Worm (Caenorhabditis elegans) whole organism, mixed stage, embryonic: ENCODE data around the gene glb-24.

Source experiments
- M03D4.4 ChIP-seq: sonication (generic microtip); optimal IDR thresholded peaks from 2 replicates; lab custom pipeline; 2017; ENCODE audit warnings: mild to moderate bottlenecking, missing genetic modification characterization, missing compliant biosample characterization
- bed-3 ChIP-seq: fragments of 200-800 bp; sonication (Bioruptor generic); optimal IDR thresholded peaks from 3 replicates; lab custom pipeline; 2018; ENCODE audit warnings: mild to moderate bottlenecking, missing genetic modification characterization, moderate library complexity, missing compliant biosample characterization
- blmp-1 ChIP-seq: fragments of 150-350 bp; optimal IDR thresholded peaks from 2 replicates; lab custom pipeline; 2014; ENCODE audit warnings: missing biosample characterization, missing genetic modification characterization
- ceh-39 ChIP-seq: fragments of 150-350 bp; optimal IDR thresholded peaks from 2 replicates; lab custom pipeline; 2014; ENCODE audit warnings: missing biosample characterization, missing genetic modification characterization
- ceh-43 ChIP-seq: fragments of 200-800 bp; sonication (Bioruptor generic); optimal IDR thresholded peaks from 2 replicates; lab custom pipeline; 2018; ENCODE audit warnings: mild to moderate bottlenecking, missing genetic modification characterization, moderate library complexity, missing compliant biosample characterization
- ceh-83 ChIP-seq: fragments of 200-800 bp; sonication (Bioruptor generic); optimal IDR thresholded peaks from 2 replicates; lab custom pipeline; 2018; ENCODE audit warnings: mild to moderate bottlenecking, missing genetic modification characterization, missing compliant biosample characterization
- ces-1 ChIP-seq: fragments of 150-350 bp; optimal IDR thresholded peaks from 2 replicates; lab custom pipeline; 2014; ENCODE audit warnings: missing biosample characterization, missing genetic modification reagents, missing genetic modification characterization
- cnd-1 ChIP-seq: fragments of 200-800 bp; sonication (Bioruptor generic); optimal IDR thresholded peaks from 2 replicates; lab custom pipeline; 2018; ENCODE audit warnings: mild to moderate bottlenecking, missing genetic modification characterization, missing compliant biosample characterization
- elt-1 ChIP-seq: sonication (generic microtip); optimal IDR thresholded peaks from 2 replicates; lab custom pipeline; 2017; ENCODE audit warnings: missing genetic modification characterization, mild to moderate bottlenecking, missing compliant biosample characterization, antibody characterized with exemption, moderate library complexity, borderline replicate concordance; ENCODE audit not compliant: insufficient read depth
- elt-3 ChIP-seq: fragments of 150-350 bp; optimal IDR thresholded peaks from 2 replicates; lab custom pipeline; 2014; ENCODE audit warnings: missing biosample characterization, missing genetic modification characterization
- flh-1 ChIP-seq: fragments of 200-800 bp; sonication (Bioruptor generic); optimal IDR thresholded peaks from 2 replicates; lab custom pipeline; 2018; ENCODE audit warnings: mild to moderate bottlenecking, missing genetic modification characterization, moderate library complexity, missing compliant biosample characterization
- ham-2 ChIP-seq: fragments of 200-800 bp; sonication (Bioruptor generic); optimal IDR thresholded peaks from 2 replicates; lab custom pipeline; 2018; ENCODE audit warnings: mild to moderate bottlenecking, missing genetic modification characterization, missing compliant biosample characterization
- hlh-1 ChIP-seq: fragments of 150-350 bp; optimal IDR thresholded peaks from 2 replicates; lab custom pipeline; 2014; ENCODE audit warnings: missing biosample characterization, missing genetic modification reagents, missing genetic modification characterization
- lin-13 ChIP-seq: fragments of 150-350 bp; optimal IDR thresholded peaks from 2 replicates; lab custom pipeline; 2014; ENCODE audit warnings: missing biosample characterization, missing genetic modification characterization
- lsy-2 ChIP-seq: fragments of 150-350 bp; optimal IDR thresholded peaks from 2 replicates; lab custom pipeline; 2014; ENCODE audit warnings: missing biosample characterization, missing genetic modification characterization
- mab-5 ChIP-seq: fragments of 150-350 bp; optimal IDR thresholded peaks from 2 replicates; lab custom pipeline; 2014; ENCODE audit warnings: missing biosample characterization, missing genetic modification characterization
- mep-1 ChIP-seq: fragments of 150-350 bp; optimal IDR thresholded peaks from 2 replicates; lab custom pipeline; 2017; ENCODE audit warnings: missing biosample characterization, missing genetic modification reagents, missing genetic modification characterization, inconsistent platforms
- mls-2 ChIP-seq: sonication (generic microtip); optimal IDR thresholded peaks from 2 replicates; lab custom pipeline; 2016; ENCODE audit warnings: mild to moderate bottlenecking, missing genetic modification characterization, moderate library complexity, missing compliant biosample characterization
- nhr-12 ChIP-seq: fragments of 150-350 bp; optimal IDR thresholded peaks from 2 replicates; lab custom pipeline; 2014; ENCODE audit warnings: missing biosample characterization, missing genetic modification characterization
- nhr-2 ChIP-seq: fragments of 150-350 bp; optimal IDR thresholded peaks from 2 replicates; lab custom pipeline; 2014; ENCODE audit warnings: missing biosample characterization, missing genetic modification characterization
- nhr-237 ChIP-seq: fragments of 150-350 bp; optimal IDR thresholded peaks from 2 replicates; lab custom pipeline; 2014; ENCODE audit warnings: missing biosample characterization, missing genetic modification characterization
- nhr-28 ChIP-seq: fragments of 150-350 bp; optimal IDR thresholded peaks from 2 replicates; lab custom pipeline; 2014; ENCODE audit warnings: missing biosample characterization, missing genetic modification characterization
- nhr-76 ChIP-seq: sonication (generic microtip); optimal IDR thresholded peaks from 2 replicates; lab custom pipeline; 2017; ENCODE audit warnings: missing biosample characterization, missing genetic modification characterization
- pha-4 ChIP-seq: fragments of 150-350 bp; optimal IDR thresholded peaks from 2 replicates; lab custom pipeline; 2018; ENCODE audit warnings: missing biosample characterization, missing genetic modification reagents, missing genetic modification characterization
- sem-2 ChIP-seq: fragments of 200-800 bp; sonication (Bioruptor generic); optimal IDR thresholded peaks from 2 replicates; lab custom pipeline; 2018; ENCODE audit warnings: mild to moderate bottlenecking, missing genetic modification characterization, missing compliant biosample characterization
- snpc-4 ChIP-seq: fragments of 150-350 bp; optimal IDR thresholded peaks from 2 replicates; lab custom pipeline; 2014; ENCODE audit warnings: missing biosample characterization, missing genetic modification characterization
- sptf-1 ChIP-seq: sonication (generic microtip); optimal IDR thresholded peaks from 2 replicates; lab custom pipeline; 2017; ENCODE audit warnings: mild to moderate bottlenecking, missing genetic modification characterization, moderate library complexity, missing compliant biosample characterization
- tbx-8 ChIP-seq: fragments of 200-800 bp; sonication (Bioruptor generic); optimal IDR thresholded peaks from 2 replicates; lab custom pipeline; 2018; ENCODE audit warnings: mild to moderate bottlenecking, missing genetic modification characterization, moderate library complexity, missing compliant biosample characterization
- unc-39 ChIP-seq: fragments of 150-350 bp; optimal IDR thresholded peaks from 2 replicates; lab custom pipeline; 2014; ENCODE audit warnings: missing biosample characterization, missing genetic modification characterization
- unc-62 ChIP-seq: fragments of 150-350 bp; optimal IDR thresholded peaks from 2 replicates; lab custom pipeline; 2014; ENCODE audit warnings: missing biosample characterization, missing genetic modification reagents, missing genetic modification characterization
- zip-8 ChIP-seq: fragments of 150-350 bp; optimal IDR thresholded peaks from 2 replicates; lab custom pipeline; 2014; ENCODE audit warnings: missing biosample characterization, missing genetic modification characterization
- ztf-11 ChIP-seq: fragments of 150-350 bp; optimal IDR thresholded peaks from 2 replicates; lab custom pipeline; 2014; ENCODE audit warnings: missing biosample characterization, missing genetic modification characterization

glb-24 gene

ce11 chrV:12921680-12922079, 35.9 kb upstream of the glb-24 start:
- no peak for TF ChIP-seq ceh-43
- no peak for TF ChIP-seq unc-39 (tag; lab: Kevin White, UChicago)
- no peak for TF ChIP-seq nhr-237 (tag; lab: Kevin White, UChicago)
- no peak for TF ChIP-seq mab-5 (tag; lab: Kevin White, UChicago)
- no peak for TF ChIP-seq nhr-2 (tag; lab: Kevin White, UChicago)
- TF ChIP-seq ztf-11 (tag; lab: Kevin White, UChicago) = no peak
- TF ChIP-seq ham-2 (GFP tag; lab: Kevin White, UChicago) = no peak
- no peak for TF ChIP-seq ceh-39 (tag; lab: Kevin White, UChicago)
- TF ChIP-seq mep-1 (tag; lab: Kevin White, UChicago) = no peak
- no peak for TF ChIP-seq nhr-76
- TF ChIP-seq flh-1 = no peak
- no peak for TF ChIP-seq blmp-1 (tag; lab: Kevin White, UChicago)
- TF ChIP-seq zip-8 = no peak
- TF ChIP-seq ceh-83 (GFP tag; lab: Kevin White, UChicago) = no peak
- no peak for TF ChIP-seq bed-3 (GFP tag; lab: Kevin White, UChicago)

- TF ChIP-seq nhr-12 = no peak
- no peak for TF ChIP-seq ceh-43
- no peak for TF ChIP-seq elt-1 (tag; lab: Kevin White, UChicago)
- TF ChIP-seq snpc-4 (tag; lab: Kevin White, UChicago) = no peak
- TF ChIP-seq ham-2 (GFP tag; lab: Kevin White, UChicago) = no peak
- no peak for TF ChIP-seq mls-2
- TF ChIP-seq blmp-1 (tag; lab: Kevin White, UChicago) = no peak
- TF ChIP-seq nhr-28 (tag; lab: Kevin White, UChicago) = no peak
- TF ChIP-seq unc-39 (tag; lab: Kevin White, UChicago) = no peak
- TF ChIP-seq cnd-1 (tag; lab: Kevin White, UChicago) = no peak
- TF ChIP-seq bed-3 (GFP tag; lab: Kevin White, UChicago) = no peak
- TF ChIP-seq nhr-76 = no peak
- TF ChIP-seq ces-1 (GFP tag; lab: Kevin White, UChicago) = no peak
- TF ChIP-seq, all 35 proteins: peak for 0
These were observed 33.9 kb upstream of the glb-24 start, which contains the start of gene lipl-1 for ce11 chrV:12919705-12920104. lipl-1 (plus strand) TSS chrV:12919986.

ce11 chrV:12909544-12910157, 23.9 kb upstream of the glb-24 start, which contains the start of gene nid-1:
nid-1 (plus strand) TSS chrV:12910107.
- TF ChIP-seq nhr-28 (tag; lab: Kevin White, UChicago) (no peak), blmp-1 (tag; lab: Kevin White, UChicago) (no peak), nhr-12 (no peak), mab-5 (tag; lab: Kevin White, UChicago) (no peak), sem-2 (GFP tag; lab: Kevin White, UChicago) (no peak), nhr-76 (no peak), hlh-1 (tag; lab: Kevin White, UChicago) (no peak), cnd-1 (tag; lab: Kevin White, UChicago) (no peak), elt-3 (tag; lab: Kevin White, UChicago) (no peak), ceh-83 (GFP tag; lab: Kevin White, UChicago) (no peak), unc-39 (tag; lab: Kevin White, UChicago) (no peak), tbx-8 (no peak), bed-3 (GFP tag; lab: Kevin White, UChicago) (no peak), lsy-2 (no peak), unc-62 (GFP tag; lab: Kevin White, UChicago) (no peak), M03D4.4 (tag; lab: Kevin White, UChicago) (no peak), sptf-1 (tag; lab: Kevin White, UChicago) (no peak)

ce11 chrV:12908614-12909013, 22.9 kb upstream of the glb-24 start:
- TF ChIP-seq ces-1 (GFP tag; lab: Kevin White, UChicago) = no peak
- TF ChIP-seq lin-13 = no peak
- TF ChIP-seq hlh-1 (tag; lab: Kevin White, UChicago) = peak; percentile 89

- TF ChIP-seq pha-4 (tag; lab: Kevin White, UChicago) (no peak), unc-62 (GFP tag; lab: Kevin White, UChicago) (peak; percentile 79), zip-8 (no peak), hlh-1 (tag; lab: Kevin White, UChicago) (peak; percentile 43), ceh-83 (GFP tag; lab: Kevin White, UChicago) (no peak), tbx-8 (no peak), elt-1 (tag; lab: Kevin White, UChicago) (no peak), nhr-76 (no peak), nhr-28 (tag; lab: Kevin White, UChicago) (no peak)
These were observed 21.7 kb upstream of the glb-24 start for ce11 chrV:12907436-12907835.
